Worm (Caenorhabditis elegans) whole organism, L1 larva: ENCODE results near the gene K10B4.3.

Experiments
- C04F5.9 ChIP-seq: sonication (generic microtip); optimal IDR thresholded peaks from 2 replicates; lab custom pipeline; 2016; ENCODE audit warnings: missing genetic modification characterization, missing compliant biosample characterization
- C16A3.4 ChIP-seq: fragments of 150-350 bp; optimal IDR thresholded peaks from 2 replicates; lab custom pipeline; 2014; ENCODE audit warnings: missing biosample characterization, missing genetic modification characterization
- Y116A8C.19 ChIP-seq: sonication (generic microtip); optimal IDR thresholded peaks from 2 replicates; lab custom pipeline; 2016; ENCODE audit warnings: missing compliant biosample characterization, missing genetic modification characterization, borderline replicate concordance
- aha-1 ChIP-seq: fragments of 150-350 bp; optimal IDR thresholded peaks from 2 replicates; lab custom pipeline; 2014; ENCODE audit warnings: missing biosample characterization, missing genetic modification characterization
- alr-1 ChIP-seq: fragments of 200-800 bp; sonication (Bioruptor generic); optimal IDR thresholded peaks from 2 replicates; lab custom pipeline; 2018; ENCODE audit warnings: borderline replicate concordance, mild to moderate bottlenecking, missing genetic modification characterization, missing compliant biosample characterization
- aly-2 ChIP-seq: fragments of 150-350 bp; optimal IDR thresholded peaks from 2 replicates; lab custom pipeline; 2014; ENCODE audit warnings: missing biosample characterization, missing genetic modification characterization
- ama-1 ChIP-seq: fragments of 150-350 bp; optimal IDR thresholded peaks from 2 replicates; lab custom pipeline; 2014
- ceh-63 ChIP-seq: fragments of 200-800 bp; sonication (Bioruptor generic); optimal IDR thresholded peaks from 2 replicates; lab custom pipeline; 2018; ENCODE audit warnings: mild to moderate bottlenecking, missing genetic modification characterization, missing compliant biosample characterization
- ceh-8 ChIP-seq: fragments of 200-800 bp; sonication (Bioruptor generic); optimal IDR thresholded peaks from 2 replicates; lab custom pipeline; 2018; ENCODE audit warnings: mild to moderate bottlenecking, missing genetic modification characterization, moderate library complexity, missing compliant biosample characterization
- ceh-90 ChIP-seq: sonication (generic microtip); optimal IDR thresholded peaks from 2 replicates; lab custom pipeline; 2016; ENCODE audit warnings: missing genetic modification characterization, missing compliant biosample characterization
- ces-1 ChIP-seq: fragments of 150-350 bp; optimal IDR thresholded peaks from 2 replicates; lab custom pipeline; 2014; ENCODE audit warnings: missing biosample characterization, missing genetic modification reagents, missing genetic modification characterization
- dpl-1 ChIP-seq, 3 experiments: fragments of 150-350 bp in 2 of 3; sonication (generic microtip) in 1 of 3; optimal IDR thresholded peaks; 2 replicates each; lab custom pipeline; 2014 to 2017; ENCODE audit warnings: missing biosample characterization in 3 of 3, missing genetic modification characterization in 3 of 3, missing genetic modification reagents in 3 of 3
- dsc-1 ChIP-seq: sonication (generic microtip); optimal IDR thresholded peaks from 2 replicates; lab custom pipeline; 2016; ENCODE audit warnings: mild to moderate bottlenecking, missing genetic modification characterization, missing compliant biosample characterization
- efl-1 ChIP-seq, 4 experiments: fragments of 150-350 bp; optimal IDR thresholded peaks in 3 of 4; peaks in 1 of 4; 1 replicate in 1 of 4; 2 replicates in 3 of 4; lab custom pipeline; 2014; ENCODE audit warnings: missing biosample characterization in 2 of 4, missing genetic modification characterization in 2 of 4, missing genetic modification reagents in 2 of 4
- efl-3 ChIP-seq: fragments of 200-800 bp; sonication (Bioruptor generic); optimal IDR thresholded peaks from 2 replicates; lab custom pipeline; 2018; ENCODE audit warnings: mild to moderate bottlenecking, missing genetic modification characterization, missing compliant biosample characterization
- egl-27 ChIP-seq, 2 experiments: fragments of 150-350 bp in 1 of 2; sonication (generic microtip); optimal IDR thresholded peaks; 3 replicates each; lab custom pipeline; 2017 to 2018; ENCODE audit warnings: missing biosample characterization in 2 of 2, missing genetic modification characterization in 2 of 2, missing genetic modification reagents in 2 of 2
- elt-2 ChIP-seq: sonication (generic microtip); optimal IDR thresholded peaks from 2 replicates; lab custom pipeline; 2016; ENCODE audit warnings: missing genetic modification characterization, mild to moderate bottlenecking, inconsistent platforms, missing compliant biosample characterization, missing genetic modification reagents
- elt-3 ChIP-seq, 6 experiments: fragments of 150-350 bp in 1 of 6; sonication (generic microtip); optimal IDR thresholded peaks; 2 replicates each; lab custom pipeline; 2017 to 2018; ENCODE audit warnings: missing biosample characterization in 6 of 6, missing genetic modification characterization in 6 of 6, inconsistent platforms in 1 of 6
- fkh-4 ChIP-seq: sonication (generic microtip); optimal IDR thresholded peaks from 2 replicates; lab custom pipeline; 2016; ENCODE audit warnings: missing compliant biosample characterization, missing genetic modification characterization, borderline replicate concordance
- fkh-8 ChIP-seq: sonication (generic microtip); optimal IDR thresholded peaks from 2 replicates; lab custom pipeline; 2016; ENCODE audit warnings: mild to moderate bottlenecking, missing genetic modification characterization, missing compliant biosample characterization
- fos-1 ChIP-seq: fragments of 150-350 bp; optimal IDR thresholded peaks from 2 replicates; lab custom pipeline; 2014; ENCODE audit warnings: missing biosample characterization, missing genetic modification characterization
- hlh-17 ChIP-seq: fragments of 200-800 bp; sonication (Bioruptor generic); optimal IDR thresholded peaks from 2 replicates; lab custom pipeline; 2018; ENCODE audit warnings: missing genetic modification characterization, mild to moderate bottlenecking, missing compliant biosample characterization, moderate library complexity, borderline replicate concordance
- hlh-4 ChIP-seq: sonication (generic microtip); optimal IDR thresholded peaks from 2 replicates; lab custom pipeline; 2016; ENCODE audit warnings: mild to moderate bottlenecking, missing genetic modification characterization, missing compliant biosample characterization
- hpl-2 ChIP-seq: fragments of 150-350 bp; optimal IDR thresholded peaks from 2 replicates; lab custom pipeline; 2014; ENCODE audit warnings: missing biosample characterization, missing genetic modification reagents, missing genetic modification characterization
- irx-1 ChIP-seq: sonication (generic microtip); optimal IDR thresholded peaks from 2 replicates; lab custom pipeline; 2016; ENCODE audit warnings: missing genetic modification characterization, missing compliant biosample characterization
- isw-1 ChIP-seq: fragments of 200-800 bp; sonication (Bioruptor generic); IDR thresholded peaks from 2 replicates; pipeline ENCODE4 v1.3.6; 2022; ENCODE audit warnings: missing genetic modification characterization, missing compliant biosample characterization
- jun-1 ChIP-seq: fragments of 150-350 bp; optimal IDR thresholded peaks from 2 replicates; lab custom pipeline; 2014; ENCODE audit warnings: missing biosample characterization, missing genetic modification reagents, missing genetic modification characterization
- lin-15B ChIP-seq: fragments of 150-350 bp; sonication (generic microtip); optimal IDR thresholded peaks from 3 replicates; lab custom pipeline; 2014; ENCODE audit warnings: missing biosample characterization, missing genetic modification characterization
- lin-39 ChIP-seq: fragments of 150-350 bp; optimal IDR thresholded peaks from 2 replicates; lab custom pipeline; 2014; ENCODE audit warnings: missing biosample characterization, missing genetic modification reagents, missing genetic modification characterization
- mab-9 ChIP-seq: fragments of 200-800 bp; sonication (Bioruptor generic); IDR thresholded peaks from 2 replicates; pipeline ENCODE4 v1.3.6; 2022; ENCODE audit warnings: missing genetic modification reagents, missing genetic modification characterization, missing compliant biosample characterization
- mdl-1 ChIP-seq, 2 experiments: fragments of 150-350 bp; optimal IDR thresholded peaks; 2 replicates each; lab custom pipeline; 2014 to 2017; ENCODE audit warnings: missing biosample characterization in 2 of 2, missing genetic modification characterization in 2 of 2, inconsistent platforms in 1 of 2
- nhr-12 ChIP-seq: sonication (generic microtip); optimal IDR thresholded peaks from 2 replicates; lab custom pipeline; 2017; ENCODE audit warnings: missing biosample characterization, missing genetic modification characterization
- nhr-237 ChIP-seq: fragments of 150-350 bp; optimal IDR thresholded peaks from 2 replicates; lab custom pipeline; 2014; ENCODE audit warnings: missing biosample characterization, missing genetic modification characterization
- nhr-76 ChIP-seq: sonication (generic microtip); optimal IDR thresholded peaks from 2 replicates; lab custom pipeline; 2017; ENCODE audit warnings: missing biosample characterization, missing genetic modification characterization
- nhr-84 ChIP-seq: sonication (generic microtip); optimal IDR thresholded peaks from 2 replicates; lab custom pipeline; 2017; ENCODE audit warnings: missing biosample characterization, missing genetic modification characterization
- nhr-90 ChIP-seq: sonication (generic microtip); optimal IDR thresholded peaks from 2 replicates; lab custom pipeline; 2016; ENCODE audit warnings: mild to moderate bottlenecking, missing genetic modification characterization, missing compliant biosample characterization; ENCODE audit not compliant: poor library complexity
- pax-3 ChIP-seq: fragments of 200-800 bp; sonication (Bioruptor generic); optimal IDR thresholded peaks from 2 replicates; lab custom pipeline; 2018; ENCODE audit warnings: mild to moderate bottlenecking, missing genetic modification characterization, moderate library complexity, missing compliant biosample characterization
- pqm-1 ChIP-seq: sonication (generic microtip); optimal IDR thresholded peaks from 3 replicates; lab custom pipeline; 2017; ENCODE audit warnings: missing biosample characterization, missing genetic modification characterization
- rnt-1 ChIP-seq: sonication (generic microtip); optimal IDR thresholded peaks from 2 replicates; lab custom pipeline; 2016; ENCODE audit warnings: mild to moderate bottlenecking, missing genetic modification characterization, moderate library complexity, missing compliant biosample characterization
- skn-1 ChIP-seq: fragments of 150-350 bp; optimal IDR thresholded peaks from 2 replicates; lab custom pipeline; 2014; ENCODE audit warnings: missing biosample characterization, missing genetic modification characterization
- snu-23 ChIP-seq: sonication (generic microtip); optimal IDR thresholded peaks from 2 replicates; lab custom pipeline; 2016; ENCODE audit warnings: missing genetic modification characterization, missing compliant biosample characterization
- sup-37 ChIP-seq: fragments of 200-800 bp; sonication (Bioruptor generic); optimal IDR thresholded peaks from 2 replicates; lab custom pipeline; 2018; ENCODE audit warnings: mild to moderate bottlenecking, missing genetic modification characterization, missing compliant biosample characterization
- swsn-7 ChIP-seq: sonication (generic microtip); optimal IDR thresholded peaks from 2 replicates; lab custom pipeline; 2016; ENCODE audit warnings: missing genetic modification characterization, missing compliant biosample characterization
- tbx-2 ChIP-seq: sonication (generic microtip); optimal IDR thresholded peaks from 2 replicates; lab custom pipeline; 2016; ENCODE audit warnings: missing genetic modification characterization, missing compliant biosample characterization
- tlp-1 ChIP-seq: fragments of 150-350 bp; optimal IDR thresholded peaks from 2 replicates; lab custom pipeline; 2014; ENCODE audit warnings: missing biosample characterization, missing genetic modification characterization
- unc-30 ChIP-seq: sonication (generic microtip); optimal IDR thresholded peaks from 2 replicates; lab custom pipeline; 2017; ENCODE audit warnings: missing biosample characterization, missing genetic modification characterization
- unc-62 ChIP-seq: fragments of 150-350 bp; optimal IDR thresholded peaks from 2 replicates; lab custom pipeline; 2014; ENCODE audit warnings: missing biosample characterization, missing genetic modification reagents, missing genetic modification characterization
- unc-86 ChIP-seq: sonication (generic microtip); optimal IDR thresholded peaks from 2 replicates; lab custom pipeline; 2016; ENCODE audit warnings: missing genetic modification characterization, missing compliant biosample characterization
- xbp-1 ChIP-seq: sonication (generic microtip); optimal IDR thresholded peaks from 2 replicates; lab custom pipeline; 2016; ENCODE audit warnings: missing genetic modification characterization, missing compliant biosample characterization
- zag-1 ChIP-seq: fragments of 150-350 bp; optimal IDR thresholded peaks from 2 replicates; lab custom pipeline; 2014; ENCODE audit warnings: missing biosample characterization, missing genetic modification characterization
- zip-4 ChIP-seq: fragments of 200-800 bp; sonication (Bioruptor generic); optimal IDR thresholded peaks from 2 replicates; lab custom pipeline; 2018; ENCODE audit warnings: mild to moderate bottlenecking, missing genetic modification characterization, moderate library complexity, missing compliant biosample characterization
- ztf-4 ChIP-seq: fragments of 150-350 bp; optimal IDR thresholded peaks from 2 replicates; lab custom pipeline; 2014; ENCODE audit warnings: missing biosample characterization, missing genetic modification characterization

K10B4.3 gene

DNA sequence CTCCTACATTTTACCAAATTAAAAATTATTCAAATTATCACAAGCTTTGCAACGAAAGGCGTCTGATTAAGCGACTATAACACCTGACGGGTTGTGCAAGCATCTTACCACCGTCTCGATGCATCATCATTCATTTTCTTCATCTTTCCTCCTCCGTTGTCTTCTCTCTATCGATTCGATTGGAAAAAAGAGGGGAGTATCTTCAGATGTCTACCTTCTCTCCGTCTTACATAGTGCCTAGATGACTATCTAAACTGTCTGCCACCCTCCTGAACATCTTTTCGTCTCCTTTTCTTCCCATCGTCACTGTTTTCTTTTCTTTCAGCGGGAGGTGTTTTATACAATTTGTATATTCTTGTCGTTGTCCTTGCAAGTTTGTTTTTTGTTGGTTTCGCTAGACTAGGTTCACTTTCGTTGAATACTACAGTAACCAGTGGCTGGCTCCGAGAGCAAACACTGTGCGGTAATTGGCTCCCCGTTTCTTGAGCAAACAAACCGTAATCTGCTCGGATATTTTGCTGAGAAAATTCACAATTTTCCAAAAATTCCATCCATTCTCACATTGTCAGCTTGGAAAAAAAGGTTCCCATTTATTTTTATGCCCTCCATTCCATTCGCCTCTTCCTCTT, 38.4 kb upstream of the K10B4.3 start (continued):
- TF ChIP-seq unc-86 (tag; lab: Kevin White, UChicago): no peak
- TF ChIP-seq fkh-8 (tag; lab: Kevin White, UChicago): no peak
- no peak for TF ChIP-seq fkh-4 (tag; lab: Kevin White, UChicago)
- no peak for TF ChIP-seq tbx-2 (tag; lab: Kevin White, UChicago)
- TF ChIP-seq pqm-1 (tag; lab: Kevin White, UChicago): no peak
- TF ChIP-seq skn-1 (tag; lab: Kevin White, UChicago): no peak
- no peak for TF ChIP-seq zip-4 (GFP tag; lab: Kevin White, UChicago)
- no peak for TF ChIP-seq ceh-90 (tag; lab: Kevin White, UChicago)
- TF ChIP-seq isw-1: no peak
- no peak for TF ChIP-seq alr-1
- no peak for TF ChIP-seq efl-3 (GFP tag; lab: Kevin White, UChicago)
- TF ChIP-seq fos-1: peak; percentile 37
- no peak for TF ChIP-seq hlh-4 (tag; lab: Kevin White, UChicago)
- TF ChIP-seq zag-1: no peak
- TF ChIP-seq nhr-90 (tag; lab: Kevin White, UChicago): no peak
- TF ChIP-seq elt-2 (tag; lab: Kevin White, UChicago): peak; percentile 32
- peak; percentile 63 for TF ChIP-seq snu-23
- no peak for TF ChIP-seq hpl-2 (GFP tag; lab: Kevin White, UChicago)
- no peak for TF ChIP-seq aha-1 (tag; lab: Kevin White, UChicago)
- peak in 2 of 3 experiments; percentile 2 to 31 for TF ChIP-seq dpl-1 (GFP tag; optimal IDR thresholded peaks at IDR 0.05; lab: Kevin White, UChicago)
- TF ChIP-seq swsn-7 (tag; lab: Kevin White, UChicago): no peak
- TF ChIP-seq lin-15B (tag; lab: Kevin White, UChicago): no peak
- no peak for TF ChIP-seq ceh-63
- TF ChIP-seq ztf-4 (tag; lab: Kevin White, UChicago): peak; percentile 26
- no peak for TF ChIP-seq sup-37 (GFP tag; lab: Kevin White, UChicago)
- TF ChIP-seq ces-1 (GFP tag; lab: Kevin White, UChicago): no peak
- TF ChIP-seq elt-3 (tag; optimal IDR thresholded peaks at IDR 0.05; lab: Kevin White, UChicago): peak in 2 of 6 experiments; percentile 14 to 44
- TF ChIP-seq pax-3: no peak
- TF ChIP-seq unc-30 (tag; lab: Kevin White, UChicago): no peak
- no peak for TF ChIP-seq Y116A8C.19 (tag; lab: Kevin White, UChicago)
- no peak for TF ChIP-seq nhr-12 (tag; lab: Kevin White, UChicago)
- TF ChIP-seq aly-2: no peak
- peak in 1 of 2 experiments; percentile 10 for TF ChIP-seq mdl-1 (tag; optimal IDR thresholded peaks at IDR 0.05; lab: Kevin White, UChicago)
- peak; percentile 39 to 47 for TF ChIP-seq efl-1 (optimal IDR thresholded peaks at IDR 0.05; lab: Kevin White, UChicago)
- peak; percentile 2 to 91 for TF ChIP-seq efl-1 (GFP tag; optimal IDR thresholded peaks at IDR 0.05 in 1 of 2; lab: Kevin White, UChicago)
- no peak for TF ChIP-seq hlh-17 (GFP tag; lab: Kevin White, UChicago)
- no peak for TF ChIP-seq C16A3.4
- TF ChIP-seq jun-1 (tag; lab: Kevin White, UChicago): peak; percentile 9
- TF ChIP-seq C04F5.9: no peak
- no peak for TF ChIP-seq dsc-1 (tag; lab: Kevin White, UChicago)
- TF ChIP-seq xbp-1 (tag; lab: Kevin White, UChicago): peak; percentile 3
- no peak for TF ChIP-seq unc-62 (GFP tag; lab: Kevin White, UChicago)
- TF ChIP-seq nhr-84 (tag; lab: Kevin White, UChicago): no peak
- TF ChIP-seq egl-27 (tag; optimal IDR thresholded peaks at IDR 0.05; lab: Kevin White, UChicago): no peak
- TF ChIP-seq ama-1 (lab: Kevin White, UChicago): no peak
- no peak for TF ChIP-seq ceh-8 (GFP tag; lab: Kevin White, UChicago)
- no peak for TF ChIP-seq tlp-1 (tag; lab: Kevin White, UChicago)
- TF ChIP-seq nhr-237: no peak
- TF ChIP-seq nhr-76 (tag; lab: Kevin White, UChicago): no peak
- no peak for TF ChIP-seq irx-1 (tag; lab: Kevin White, UChicago)
- no peak for TF ChIP-seq mab-9 (GFP tag; lab: Robert Waterston, UW)
- TF ChIP-seq lin-39 (tag; lab: Kevin White, UChicago): no peak
- peak; percentile 63 for TF ChIP-seq rnt-1
